Fruit fly (Drosophila melanogaster): ENCODE data around the gene CG43295.
A peak's percentile ranks its signal among the peaks of the same experiment; 100 is the strongest.

CG43295 gene

DNA sequence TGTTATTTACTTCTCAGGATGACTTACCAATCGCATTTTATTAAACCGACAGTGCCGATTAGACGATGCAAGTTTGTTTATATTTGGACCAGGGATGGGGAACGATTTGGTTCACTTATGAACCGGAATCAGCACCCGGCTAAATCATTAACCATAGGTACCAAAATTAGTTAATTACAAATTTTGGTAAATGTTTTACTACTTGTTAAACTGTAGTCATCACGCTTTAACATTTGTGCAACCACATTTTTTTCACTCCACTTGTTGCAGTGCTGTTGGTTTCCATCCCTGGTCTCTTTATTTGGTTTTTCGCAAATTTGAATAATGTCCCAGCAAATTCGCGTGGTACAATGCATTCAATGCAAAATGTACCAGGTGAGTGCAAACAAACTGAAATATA lies at the start of gene CG43295, which contains the start of gene IntS9:
Gene CG43295, plus strand, starts transcription at position 325 of the 400 bp plus-strand sequence.
Gene IntS9, minus strand, starts transcription at position 100 of the 400 bp plus-strand sequence.
- TF ChIP-seq CG9948 (tag; optimal IDR thresholded peaks at IDR 0.05), result peak; percentile 67
- peak; percentile 88 for TF ChIP-seq CG4496 (GFP tag; IDR thresholded peaks at IDR 0.05)
- peak; percentile 91 for TF ChIP-seq fd96Ca (GFP tag; IDR thresholded peaks at IDR 0.05)
- no peak for TF ChIP-seq EcR (GFP tag; optimal IDR thresholded peaks at IDR 0.05)
- peak; percentile 83 for TF ChIP-seq CG17806 (tag; optimal IDR thresholded peaks at IDR 0.05)
- no peak for TF ChIP-seq D1 (tag; optimal IDR thresholded peaks at IDR 0.05)
- TF ChIP-seq Pif1B (GFP tag; optimal IDR thresholded peaks at IDR 0.05), result no peak
- peak; percentile 73 for TF ChIP-seq CG34367 (tag; optimal IDR thresholded peaks at IDR 0.05)
- peak; percentile 72 for TF ChIP-seq CG12605 (GFP tag; IDR thresholded peaks at IDR 0.05)
- TF ChIP-seq CG10348 (GFP tag; IDR thresholded peaks at IDR 0.05), result no peak
- no peak for TF ChIP-seq CG13204 (GFP tag; optimal IDR thresholded peaks at IDR 0.05)
- TF ChIP-seq rn (GFP tag; IDR thresholded peaks at IDR 0.05), result peak; percentile 61; the same call in 1 of the 2 replicates
- TF ChIP-seq CG32121 (GFP tag; IDR thresholded peaks at IDR 0.05), result peak; percentile 74
- no peak for TF ChIP-seq CG8301 (tag; optimal IDR thresholded peaks at IDR 0.05)
- peak; percentile 81 for TF ChIP-seq CG15710 (tag; optimal IDR thresholded peaks at IDR 0.05)
- TF ChIP-seq Ets98B (GFP tag; IDR thresholded peaks at IDR 0.05), result peak; percentile 84
- TF ChIP-seq CG14655 (GFP tag; optimal IDR thresholded peaks at IDR 0.05), result no peak
- no peak for TF ChIP-seq CG8159 (tag; optimal IDR thresholded peaks at IDR 0.05)
- TF ChIP-seq gl (tag; optimal IDR thresholded peaks at IDR 0.05), result peak; percentile 71
- peak; percentile 77 for TF ChIP-seq Snoo (tag; optimal IDR thresholded peaks at IDR 0.05)
- TF ChIP-seq Pif1A (GFP tag; optimal IDR thresholded peaks at IDR 0.05), result no peak

dm6 chr3L:16056101-16056891 lies 49.4 kb upstream of the CG43295 start:
- TF ChIP-seq Snoo (tag; optimal IDR thresholded peaks at IDR 0.05), result no peak
- TF ChIP-seq rn (GFP tag; IDR thresholded peaks at IDR 0.05), result no peak
- TF ChIP-seq CG14655 (GFP tag; optimal IDR thresholded peaks at IDR 0.05), result peak; percentile 28
- no peak for TF ChIP-seq CG15710 (tag; optimal IDR thresholded peaks at IDR 0.05)
- TF ChIP-seq D1 (tag; optimal IDR thresholded peaks at IDR 0.05), result no peak
- no peak for TF ChIP-seq CG13204 (GFP tag; optimal IDR thresholded peaks at IDR 0.05)
- TF ChIP-seq CG34367 (tag; optimal IDR thresholded peaks at IDR 0.05), result no peak
- TF ChIP-seq EcR (GFP tag; optimal IDR thresholded peaks at IDR 0.05), result peak; percentile 25
- TF ChIP-seq gl (tag; optimal IDR thresholded peaks at IDR 0.05), result no peak

- TF ChIP-seq Snoo (tag; optimal IDR thresholded peaks at IDR 0.05) (no peak), CG14655 (GFP tag; optimal IDR thresholded peaks at IDR 0.05) (peak; percentile 80), CG8301 (tag; optimal IDR thresholded peaks at IDR 0.05) (peak; percentile 61), CG4496 (GFP tag; IDR thresholded peaks at IDR 0.05) (no peak; the same call in 2 of the 3 replicates), EcR (GFP tag; optimal IDR thresholded peaks at IDR 0.05) (peak; percentile 36), CG32121 (GFP tag; IDR thresholded peaks at IDR 0.05) (peak; percentile 31; the same call in 1 of the 2 replicates)
These were observed 44.6 kb upstream of the CG43295 start for dm6 chr3L:16060806-16061600.

DNA sequence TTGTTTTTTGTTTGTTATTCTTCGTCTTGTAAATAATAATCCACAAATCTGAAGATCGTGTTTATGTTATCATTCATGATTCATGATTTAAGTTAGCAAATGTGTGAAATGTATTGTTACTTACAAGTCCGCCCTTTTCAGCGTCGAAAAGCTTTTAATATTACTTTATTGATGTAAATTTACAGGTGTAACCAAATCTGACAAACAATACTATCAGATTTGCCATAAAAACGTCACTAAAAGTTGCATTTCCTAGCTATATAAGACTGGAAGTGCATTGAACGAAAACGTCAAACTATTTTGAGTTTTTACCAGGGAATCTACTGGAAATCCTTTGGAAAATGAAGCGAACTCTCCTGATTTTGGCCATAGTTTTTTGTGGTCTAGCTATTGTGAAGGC lies 23.4 kb upstream of the CG43295 start, which contains the start of gene CG33258:
Gene CG33258, plus strand, starts transcription at position 301 of the 400 bp plus-strand sequence.
- TF ChIP-seq CG8301 (tag; optimal IDR thresholded peaks at IDR 0.05) (no peak), CG17806 (tag; optimal IDR thresholded peaks at IDR 0.05) (no peak), gl (tag; optimal IDR thresholded peaks at IDR 0.05) (no peak), CG15710 (tag; optimal IDR thresholded peaks at IDR 0.05) (no peak), Snoo (tag; optimal IDR thresholded peaks at IDR 0.05) (no peak), CG12605 (GFP tag; IDR thresholded peaks at IDR 0.05) (no peak), Ets98B (GFP tag; IDR thresholded peaks at IDR 0.05) (no peak), CG14655 (GFP tag; optimal IDR thresholded peaks at IDR 0.05) (no peak), CG4496 (GFP tag; IDR thresholded peaks at IDR 0.05) (no peak), CG32121 (GFP tag; IDR thresholded peaks at IDR 0.05) (no peak), CG9948 (tag; optimal IDR thresholded peaks at IDR 0.05) (no peak), fd96Ca (GFP tag; IDR thresholded peaks at IDR 0.05) (no peak), CG8159 (tag; optimal IDR thresholded peaks at IDR 0.05) (no peak), EcR (GFP tag; optimal IDR thresholded peaks at IDR 0.05) (no peak), D1 (tag; optimal IDR thresholded peaks at IDR 0.05) (no peak), CG34367 (tag; optimal IDR thresholded peaks at IDR 0.05) (no peak), rn (GFP tag; IDR thresholded peaks at IDR 0.05) (no peak)

DNA sequence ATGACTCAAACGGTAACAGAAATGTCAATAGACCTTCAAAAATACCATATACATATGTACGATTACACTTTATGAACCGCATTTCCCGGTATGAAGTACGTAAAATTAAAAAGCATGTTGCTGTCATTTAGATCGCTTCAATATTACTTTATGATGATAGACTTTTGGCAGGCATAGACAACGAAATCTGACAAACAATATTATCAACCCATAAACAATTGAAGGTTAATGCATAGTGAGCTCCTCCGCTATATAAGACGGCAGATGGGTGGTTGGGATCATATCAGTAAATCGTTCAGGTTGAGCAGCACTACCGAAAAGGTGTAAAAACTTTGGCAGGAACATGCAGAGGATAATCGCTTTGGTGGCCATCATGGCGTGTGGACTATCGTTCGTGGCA lies 22.0 kb upstream of the CG43295 start, which contains the start of gene CG13075:
Gene CG13075, plus strand, starts transcription at position 301 of the 400 bp plus-strand sequence.
- TF ChIP-seq CG8301 (tag; optimal IDR thresholded peaks at IDR 0.05), result no peak
- TF ChIP-seq CG17806 (tag; optimal IDR thresholded peaks at IDR 0.05), result no peak
- no peak for TF ChIP-seq CG15710 (tag; optimal IDR thresholded peaks at IDR 0.05)
- no peak for TF ChIP-seq CG10348 (GFP tag; IDR thresholded peaks at IDR 0.05)
- no peak for TF ChIP-seq CG14655 (GFP tag; optimal IDR thresholded peaks at IDR 0.05)
- TF ChIP-seq rn (GFP tag; IDR thresholded peaks at IDR 0.05), result no peak

All from whole organism, pupa.